Fruit fly (Drosophila melanogaster) whole organism, pupa: ENCODE data around the gene cert.

ENCODE experiments used
- CG10348 ChIP-seq: fragments of 200-800 bp; sonication (Bioruptor generic); IDR thresholded peaks from 2 replicates; pipeline ENCODE4 v1.3.6; 2022; ENCODE audit warnings: missing biosample characterization, missing genetic modification characterization
- CG12605 ChIP-seq: fragments of 200-800 bp; sonication (Bioruptor generic); IDR thresholded peaks from 2 replicates; pipeline ENCODE4 v1.3.6; 2022; ENCODE audit warnings: missing biosample characterization, missing genetic modification characterization
- CG13204 ChIP-seq: fragments of 200-800 bp; sonication (Bioruptor generic); optimal IDR thresholded peaks from 2 replicates; lab custom pipeline; 2018; ENCODE audit warnings: missing biosample characterization, mild to moderate bottlenecking, missing genetic modification characterization, moderate library complexity
- CG14655 ChIP-seq: fragments of 200-800 bp; sonication (Bioruptor generic); optimal IDR thresholded peaks from 3 replicates; lab custom pipeline; 2017; ENCODE audit warnings: mild to moderate bottlenecking, missing biosample characterization, missing genetic modification reagents, missing genetic modification characterization
- CG15710 ChIP-seq: fragments of 200-800 bp; sonication (Bioruptor generic); optimal IDR thresholded peaks from 2 replicates; lab custom pipeline; 2018; ENCODE audit warnings: missing biosample characterization, mild to moderate bottlenecking, missing genetic modification characterization, moderate library complexity
- CG17806 ChIP-seq: fragments of 200-800 bp; sonication (Bioruptor generic); optimal IDR thresholded peaks from 2 replicates; lab custom pipeline; 2018; ENCODE audit warnings: missing biosample characterization, mild to moderate bottlenecking, missing genetic modification characterization, moderate library complexity
- CG32121 ChIP-seq: fragments of 200-800 bp; sonication (Bioruptor generic); IDR thresholded peaks from 2 replicates; pipeline ENCODE4 v1.3.6; 2022; ENCODE audit warnings: missing biosample characterization, missing genetic modification characterization
- CG8159 ChIP-seq: fragments of 200-800 bp; sonication (Bioruptor generic); optimal IDR thresholded peaks from 3 replicates; lab custom pipeline; 2018; ENCODE audit warnings: missing biosample characterization, mild to moderate bottlenecking, missing genetic modification characterization, moderate library complexity
- CG8301 ChIP-seq: fragments of 200-800 bp; sonication (Bioruptor generic); optimal IDR thresholded peaks from 2 replicates; lab custom pipeline; 2018; ENCODE audit warnings: missing biosample characterization, mild to moderate bottlenecking, missing genetic modification characterization
- CG9948 ChIP-seq: fragments of 200-800 bp; sonication (Bioruptor generic); optimal IDR thresholded peaks from 2 replicates; lab custom pipeline; 2018; ENCODE audit warnings: missing biosample characterization, mild to moderate bottlenecking, missing genetic modification characterization, moderate library complexity
- Ets98B ChIP-seq: fragments of 200-800 bp; sonication (Bioruptor generic); IDR thresholded peaks from 2 replicates; pipeline ENCODE4 v1.3.6; 2022; ENCODE audit warnings: missing biosample characterization, missing genetic modification characterization
- Pif1B ChIP-seq: fragments of 200-800 bp; sonication (Bioruptor generic); optimal IDR thresholded peaks from 3 replicates; lab custom pipeline; 2016; ENCODE audit warnings: missing biosample characterization, missing genetic modification characterization
- gl ChIP-seq: fragments of 200-800 bp; sonication (Bioruptor generic); optimal IDR thresholded peaks from 2 replicates; lab custom pipeline; 2018; ENCODE audit warnings: missing biosample characterization, mild to moderate bottlenecking, missing genetic modification characterization
- rn ChIP-seq: fragments of 200-800 bp; sonication (Bioruptor generic); IDR thresholded peaks from 2 replicates; pipeline ENCODE4 v1.3.6; 2022; ENCODE audit warnings: missing biosample characterization, missing genetic modification characterization

- peak; percentile 59 for TF ChIP-seq Ets98B
- peak; percentile 39 for TF ChIP-seq CG15710 (tag; lab: Kevin White, UChicago)
- TF ChIP-seq CG13204 (GFP tag; lab: Kevin White, UChicago), result no peak
- TF ChIP-seq CG14655, result no peak
- TF ChIP-seq CG9948, result peak; percentile 41
- TF ChIP-seq CG12605 (GFP tag; lab: Robert Waterston, UW), result peak; percentile 54
- 0 out of 2 replicates have a peak, but pooled peaks have one; percentile 7 for TF ChIP-seq rn
- TF ChIP-seq gl (tag; lab: Kevin White, UChicago), result no peak
- TF ChIP-seq CG32121 (GFP tag; lab: Robert Waterston, UW), result peak; percentile 58; the same call in 1 of the 2 replicates
- no peak for TF ChIP-seq CG10348 (GFP tag; lab: Robert Waterston, UW)
- peak; percentile 37 for TF ChIP-seq CG8301 (tag; lab: Kevin White, UChicago)
- peak; percentile 68 for TF ChIP-seq CG17806 (tag; lab: Kevin White, UChicago)
- TF ChIP-seq Pif1B (GFP tag; lab: Kevin White, UChicago), result no peak
- peak; percentile 54 for TF ChIP-seq CG8159
These were observed 9.8 kb upstream of the cert start, which contains the start of the genes Arl5 and CG13671 for dm6 chr3L:8299224-8300130.
